Worm (Caenorhabditis elegans): ENCODE data around the gene toh-1.
"Not testable (repeated sequence)": the region's sequence is repeated elsewhere in the genome, so short reads cannot be mapped to it uniquely, and the experiment has no call there.

ce11 chrIII:3854868-3855267, 46.0 kb upstream of the toh-1 start:
- not testable (repeated sequence) for TF ChIP-seq ref-1 (GFP tag; conservative IDR thresholded peaks at IDR 0.05); med-1 (GFP tag; optimal IDR thresholded peaks at IDR 0.05; ENCODE audit: insufficient read depth); cog-1 (tag; optimal IDR thresholded peaks at IDR 0.05); ztf-29 (GFP tag; IDR thresholded peaks at IDR 0.05)
- TF ChIP-seq flt-1 (GFP tag; IDR thresholded peaks at IDR 0.05), result peak; percentile 72
